Worm (Caenorhabditis elegans): Measurements from ENCODE around the gene sup-12.

- TF ChIP-seq him-1 (tag; optimal IDR thresholded peaks at IDR 0.05) (no peak), dao-5 (tag; optimal IDR thresholded peaks at IDR 0.05) (no peak), W03F9.2 (tag; optimal IDR thresholded peaks at IDR 0.05) (no peak)
Measured at ce11 chrX:3857697-3858096, 46.7 kb upstream of the sup-12 start, which contains the start of gene ceh-18.

Data from whole organism, L4/young adult.